Worm (Caenorhabditis elegans) whole organism, mixed stage, embryonic: ENCODE results near the gene F26F4.6.

Experiments used
- bed-3 ChIP-seq: fragments of 200-800 bp; sonication (Bioruptor generic); optimal IDR thresholded peaks from 3 replicates; lab custom pipeline; 2018; ENCODE audit warnings: mild to moderate bottlenecking, missing genetic modification characterization, moderate library complexity, missing compliant biosample characterization
- blmp-1 ChIP-seq: fragments of 150-350 bp; optimal IDR thresholded peaks from 2 replicates; lab custom pipeline; 2014; ENCODE audit warnings: missing biosample characterization, missing genetic modification characterization
- ceh-39 ChIP-seq: fragments of 150-350 bp; optimal IDR thresholded peaks from 2 replicates; lab custom pipeline; 2014; ENCODE audit warnings: missing biosample characterization, missing genetic modification characterization
- ceh-43 ChIP-seq: fragments of 200-800 bp; sonication (Bioruptor generic); optimal IDR thresholded peaks from 2 replicates; lab custom pipeline; 2018; ENCODE audit warnings: mild to moderate bottlenecking, missing genetic modification characterization, moderate library complexity, missing compliant biosample characterization
- ceh-83 ChIP-seq: fragments of 200-800 bp; sonication (Bioruptor generic); optimal IDR thresholded peaks from 2 replicates; lab custom pipeline; 2018; ENCODE audit warnings: mild to moderate bottlenecking, missing genetic modification characterization, missing compliant biosample characterization
- ces-1 ChIP-seq: fragments of 150-350 bp; optimal IDR thresholded peaks from 2 replicates; lab custom pipeline; 2014; ENCODE audit warnings: missing biosample characterization, missing genetic modification reagents, missing genetic modification characterization
- cnd-1 ChIP-seq: fragments of 200-800 bp; sonication (Bioruptor generic); optimal IDR thresholded peaks from 2 replicates; lab custom pipeline; 2018; ENCODE audit warnings: mild to moderate bottlenecking, missing genetic modification characterization, missing compliant biosample characterization
- drap-1 ChIP-seq: fragments of 200-800 bp; sonication (Bioruptor generic); optimal IDR thresholded peaks from 3 replicates; lab custom pipeline; 2018; ENCODE audit warnings: mild to moderate bottlenecking, missing genetic modification characterization, missing compliant biosample characterization
- elt-1 ChIP-seq: sonication (generic microtip); optimal IDR thresholded peaks from 2 replicates; lab custom pipeline; 2017; ENCODE audit warnings: missing genetic modification characterization, mild to moderate bottlenecking, missing compliant biosample characterization, antibody characterized with exemption, moderate library complexity, borderline replicate concordance; ENCODE audit not compliant: insufficient read depth
- elt-3 ChIP-seq: fragments of 150-350 bp; optimal IDR thresholded peaks from 2 replicates; lab custom pipeline; 2014; ENCODE audit warnings: missing biosample characterization, missing genetic modification characterization
- flh-1 ChIP-seq: fragments of 200-800 bp; sonication (Bioruptor generic); optimal IDR thresholded peaks from 2 replicates; lab custom pipeline; 2018; ENCODE audit warnings: mild to moderate bottlenecking, missing genetic modification characterization, moderate library complexity, missing compliant biosample characterization
- ham-2 ChIP-seq: fragments of 200-800 bp; sonication (Bioruptor generic); optimal IDR thresholded peaks from 2 replicates; lab custom pipeline; 2018; ENCODE audit warnings: mild to moderate bottlenecking, missing genetic modification characterization, missing compliant biosample characterization
- hlh-1 ChIP-seq: fragments of 150-350 bp; optimal IDR thresholded peaks from 2 replicates; lab custom pipeline; 2014; ENCODE audit warnings: missing biosample characterization, missing genetic modification reagents, missing genetic modification characterization
- lin-13 ChIP-seq: fragments of 150-350 bp; optimal IDR thresholded peaks from 2 replicates; lab custom pipeline; 2014; ENCODE audit warnings: missing biosample characterization, missing genetic modification characterization
- lin-32 ChIP-seq: fragments of 200-800 bp; sonication (Bioruptor generic); optimal IDR thresholded peaks from 2 replicates; lab custom pipeline; 2018; ENCODE audit warnings: mild to moderate bottlenecking, missing genetic modification characterization, missing compliant biosample characterization
- lsy-2 ChIP-seq: fragments of 150-350 bp; optimal IDR thresholded peaks from 2 replicates; lab custom pipeline; 2014; ENCODE audit warnings: missing biosample characterization, missing genetic modification characterization
- mab-5 ChIP-seq: fragments of 150-350 bp; optimal IDR thresholded peaks from 2 replicates; lab custom pipeline; 2014; ENCODE audit warnings: missing biosample characterization, missing genetic modification characterization
- mep-1 ChIP-seq: fragments of 150-350 bp; optimal IDR thresholded peaks from 2 replicates; lab custom pipeline; 2017; ENCODE audit warnings: missing biosample characterization, missing genetic modification reagents, missing genetic modification characterization, inconsistent platforms
- mls-2 ChIP-seq: sonication (generic microtip); optimal IDR thresholded peaks from 2 replicates; lab custom pipeline; 2016; ENCODE audit warnings: mild to moderate bottlenecking, missing genetic modification characterization, moderate library complexity, missing compliant biosample characterization
- nhr-12 ChIP-seq: fragments of 150-350 bp; optimal IDR thresholded peaks from 2 replicates; lab custom pipeline; 2014; ENCODE audit warnings: missing biosample characterization, missing genetic modification characterization
- nhr-2 ChIP-seq: fragments of 150-350 bp; optimal IDR thresholded peaks from 2 replicates; lab custom pipeline; 2014; ENCODE audit warnings: missing biosample characterization, missing genetic modification characterization
- nhr-28 ChIP-seq: fragments of 150-350 bp; optimal IDR thresholded peaks from 2 replicates; lab custom pipeline; 2014; ENCODE audit warnings: missing biosample characterization, missing genetic modification characterization
- nhr-76 ChIP-seq: sonication (generic microtip); optimal IDR thresholded peaks from 2 replicates; lab custom pipeline; 2017; ENCODE audit warnings: missing biosample characterization, missing genetic modification characterization
- pha-4 ChIP-seq: fragments of 150-350 bp; optimal IDR thresholded peaks from 2 replicates; lab custom pipeline; 2018; ENCODE audit warnings: missing biosample characterization, missing genetic modification reagents, missing genetic modification characterization
- snpc-4 ChIP-seq: fragments of 150-350 bp; optimal IDR thresholded peaks from 2 replicates; lab custom pipeline; 2014; ENCODE audit warnings: missing biosample characterization, missing genetic modification characterization
- sptf-1 ChIP-seq: sonication (generic microtip); optimal IDR thresholded peaks from 2 replicates; lab custom pipeline; 2017; ENCODE audit warnings: mild to moderate bottlenecking, missing genetic modification characterization, moderate library complexity, missing compliant biosample characterization
- tbx-8 ChIP-seq: fragments of 200-800 bp; sonication (Bioruptor generic); optimal IDR thresholded peaks from 2 replicates; lab custom pipeline; 2018; ENCODE audit warnings: mild to moderate bottlenecking, missing genetic modification characterization, moderate library complexity, missing compliant biosample characterization
- unc-120 ChIP-seq: sonication (generic microtip); optimal IDR thresholded peaks from 2 replicates; lab custom pipeline; 2017; ENCODE audit warnings: missing genetic modification characterization, missing compliant biosample characterization; ENCODE audit not compliant: poor library complexity, severe bottlenecking
- unc-39 ChIP-seq: fragments of 150-350 bp; optimal IDR thresholded peaks from 2 replicates; lab custom pipeline; 2014; ENCODE audit warnings: missing biosample characterization, missing genetic modification characterization
- unc-62 ChIP-seq: fragments of 150-350 bp; optimal IDR thresholded peaks from 2 replicates; lab custom pipeline; 2014; ENCODE audit warnings: missing biosample characterization, missing genetic modification reagents, missing genetic modification characterization
- zip-8 ChIP-seq: fragments of 150-350 bp; optimal IDR thresholded peaks from 2 replicates; lab custom pipeline; 2014; ENCODE audit warnings: missing biosample characterization, missing genetic modification characterization
- ztf-11 ChIP-seq: fragments of 150-350 bp; optimal IDR thresholded peaks from 2 replicates; lab custom pipeline; 2014; ENCODE audit warnings: missing biosample characterization, missing genetic modification characterization

The F26F4.6 gene

DNA sequence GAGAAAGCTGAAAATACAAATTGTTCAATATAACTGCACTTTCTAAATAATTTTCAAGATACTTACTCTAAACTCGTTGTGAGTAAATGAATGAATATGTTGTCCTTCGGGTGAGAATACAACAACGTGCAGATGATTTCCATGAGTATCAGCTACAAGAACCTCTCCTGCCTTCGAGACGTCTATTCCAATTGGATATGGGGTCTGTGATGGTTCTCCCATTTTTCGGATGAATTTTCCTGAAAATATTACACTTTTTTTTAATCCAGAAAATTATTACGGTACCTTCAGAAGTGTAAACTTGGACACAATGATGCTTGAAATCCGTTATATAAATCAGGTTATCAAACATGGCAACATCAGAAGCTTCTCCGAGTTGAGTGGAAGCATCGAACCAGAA lies 1.9 kb upstream of the F26F4.6 start:
- TF ChIP-seq lin-13 (no peak), hlh-1 (tag; lab: Kevin White, UChicago) (no peak), elt-3 (tag; lab: Kevin White, UChicago) (no peak), unc-39 (tag; lab: Kevin White, UChicago) (no peak), blmp-1 (tag; lab: Kevin White, UChicago) (no peak), ztf-11 (tag; lab: Kevin White, UChicago) (no peak), nhr-28 (tag; lab: Kevin White, UChicago) (no peak), nhr-2 (no peak), bed-3 (GFP tag; lab: Kevin White, UChicago) (no peak), lin-32 (GFP tag; lab: Kevin White, UChicago) (no peak), zip-8 (tag; lab: Kevin White, UChicago) (no peak), elt-1 (tag; lab: Kevin White, UChicago) (no peak), ham-2 (GFP tag; lab: Kevin White, UChicago) (no peak), mls-2 (no peak), flh-1 (GFP tag; lab: Kevin White, UChicago) (no peak)
- TF ChIP-seq, all 35 proteins: peak for 0

DNA sequence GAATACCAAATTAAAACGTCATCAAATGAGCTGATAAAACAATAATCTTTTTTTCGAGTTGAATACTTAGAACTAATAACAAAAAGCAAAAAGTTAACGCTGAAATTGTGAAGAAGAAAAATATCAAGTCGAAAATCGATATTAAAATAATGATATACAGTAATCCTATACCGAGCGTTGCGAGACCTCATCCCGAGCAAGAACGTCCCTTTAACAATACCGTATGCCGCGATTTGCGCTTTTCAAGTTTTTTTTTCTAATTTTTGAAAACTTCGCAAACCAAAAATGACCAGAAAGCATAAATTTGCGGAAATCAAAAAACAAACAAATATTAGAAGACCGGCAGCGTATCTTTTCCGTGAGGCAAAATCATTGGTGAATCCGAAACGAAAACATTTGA lies 2.4 kb downstream of the F26F4.6 start, which contains the start of gene F26F4.5:
F26F4.5 (minus strand) TSS at position 256 of the 400 bp plus-strand sequence.
- no peak for TF ChIP-seq tbx-8 (GFP tag; lab: Kevin White, UChicago)
- no peak for TF ChIP-seq ceh-83
- TF ChIP-seq ceh-43 (GFP tag; lab: Kevin White, UChicago), result no peak
- TF ChIP-seq zip-8 (tag; lab: Kevin White, UChicago), result no peak
- TF ChIP-seq nhr-12 (tag; lab: Kevin White, UChicago), result no peak
- TF ChIP-seq ceh-39 (tag; lab: Kevin White, UChicago), result no peak
- no peak for TF ChIP-seq pha-4 (tag; lab: Kevin White, UChicago)
- no peak for TF ChIP-seq ztf-11 (tag; lab: Kevin White, UChicago)
- TF ChIP-seq lin-13, result no peak
- TF ChIP-seq drap-1 (GFP tag; lab: Kevin White, UChicago), result no peak
- TF ChIP-seq flh-1 (GFP tag; lab: Kevin White, UChicago), result no peak

DNA sequence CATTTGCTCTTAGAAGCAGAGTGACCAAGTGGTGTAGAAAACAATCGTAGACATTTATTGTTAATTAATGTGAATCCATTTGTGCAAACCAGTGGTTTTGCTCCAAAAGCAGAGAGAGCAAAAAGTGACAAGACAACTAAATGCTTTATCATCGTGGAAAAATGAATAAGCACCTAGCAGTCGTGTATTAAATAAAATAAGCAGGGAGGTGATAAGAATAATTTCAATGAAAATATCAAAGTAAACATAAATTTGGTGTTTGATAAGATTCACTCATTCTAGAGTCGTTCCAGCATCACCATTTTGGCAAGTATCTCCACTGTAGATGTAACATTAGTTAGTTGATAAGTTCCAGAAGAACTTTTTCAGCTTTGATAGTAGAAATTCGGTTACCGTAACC lies 6.1 kb downstream of the F26F4.6 start, which contains the start of gene clec-6:
clec-6 (minus strand) TSS at position 154 of the 400 bp plus-strand sequence.
- TF ChIP-seq bed-3 (GFP tag; lab: Kevin White, UChicago), result no peak
- no peak for TF ChIP-seq cnd-1 (tag; lab: Kevin White, UChicago)
- TF ChIP-seq mep-1 (tag; lab: Kevin White, UChicago), result no peak
- no peak for TF ChIP-seq elt-3 (tag; lab: Kevin White, UChicago)
- TF ChIP-seq zip-8 (tag; lab: Kevin White, UChicago), result no peak
- no peak for TF ChIP-seq lsy-2 (tag; lab: Kevin White, UChicago)
- TF ChIP-seq drap-1 (GFP tag; lab: Kevin White, UChicago), result no peak
- TF ChIP-seq unc-62, result no peak
- no peak for TF ChIP-seq nhr-2
- TF ChIP-seq nhr-28 (tag; lab: Kevin White, UChicago), result no peak
- no peak for TF ChIP-seq unc-120 (tag; lab: Kevin White, UChicago)
- no peak for TF ChIP-seq sptf-1 (tag; lab: Kevin White, UChicago)
- no peak for TF ChIP-seq mls-2
- TF ChIP-seq ceh-43 (GFP tag; lab: Kevin White, UChicago), result no peak
- TF ChIP-seq ztf-11 (tag; lab: Kevin White, UChicago), result no peak
- TF ChIP-seq hlh-1 (tag; lab: Kevin White, UChicago), result no peak
- TF ChIP-seq ceh-83, result no peak
- no peak for TF ChIP-seq pha-4 (tag; lab: Kevin White, UChicago)
- no peak for TF ChIP-seq elt-1 (tag; lab: Kevin White, UChicago)
- no peak for TF ChIP-seq lin-32 (GFP tag; lab: Kevin White, UChicago)

DNA sequence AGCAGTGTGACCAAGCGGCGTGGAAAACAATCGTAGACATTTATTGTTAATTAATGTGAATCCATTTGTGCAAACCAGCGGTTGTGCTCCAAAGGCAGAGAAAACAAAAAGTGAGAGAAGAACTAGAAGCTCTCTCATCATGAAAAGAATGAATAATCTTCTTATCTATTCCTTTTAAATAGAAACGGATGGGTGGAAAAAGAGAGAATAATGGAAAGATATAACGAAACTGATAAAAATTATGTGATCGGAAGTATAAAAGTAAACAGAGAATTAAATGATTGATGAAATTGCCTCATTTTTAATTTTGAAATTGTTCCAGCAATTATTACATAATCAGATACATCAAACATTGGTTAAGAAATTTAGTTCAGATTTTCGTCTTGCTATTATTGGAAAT lies 10.0 kb downstream of the F26F4.6 start, which contains the start of gene clec-5:
clec-5 (minus strand) TSS at position 178 of the 400 bp plus-strand sequence.
- TF ChIP-seq cnd-1 (tag; lab: Kevin White, UChicago) (no peak), ces-1 (GFP tag; lab: Kevin White, UChicago) (no peak), elt-1 (tag; lab: Kevin White, UChicago) (no peak), mep-1 (tag; lab: Kevin White, UChicago) (no peak), snpc-4 (tag; lab: Kevin White, UChicago) (no peak), nhr-76 (tag; lab: Kevin White, UChicago) (no peak), mab-5 (tag; lab: Kevin White, UChicago) (no peak), tbx-8 (GFP tag; lab: Kevin White, UChicago) (no peak), nhr-28 (tag; lab: Kevin White, UChicago) (no peak), nhr-12 (tag; lab: Kevin White, UChicago) (no peak), ceh-43 (GFP tag; lab: Kevin White, UChicago) (no peak), mls-2 (no peak)
